Fruit fly (Drosophila melanogaster): ENCODE results near the gene comt.

Gene comt

DNA sequence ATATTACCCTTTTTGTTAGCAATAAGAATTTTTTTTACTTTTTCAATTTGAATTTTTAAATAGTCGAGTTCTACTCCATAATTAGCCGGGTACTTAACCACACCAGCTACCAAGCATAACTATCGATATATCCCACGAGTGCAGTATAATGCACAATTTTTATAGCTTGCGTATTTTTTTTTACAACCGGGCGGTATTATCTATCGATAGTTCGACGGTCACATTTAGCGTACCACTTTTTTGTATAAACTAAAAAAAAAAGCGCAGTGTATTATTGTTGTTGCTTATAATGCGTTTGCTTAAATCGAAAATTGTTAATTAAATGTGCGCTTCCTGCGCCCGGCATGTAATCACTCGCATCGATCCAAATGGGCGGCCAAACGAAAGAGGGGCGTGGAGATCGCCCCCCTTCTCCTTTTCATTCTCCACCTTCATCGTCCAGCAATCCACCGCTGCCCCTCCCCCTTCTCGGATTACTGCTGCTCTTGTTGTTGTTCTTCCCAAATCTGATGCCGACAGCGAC, 29.1 kb downstream of the comt start, which contains the start of gene Remo (continued):
- no peak for TF ChIP-seq CG10959 (GFP tag; IDR thresholded peaks at IDR 0.05)
- TF ChIP-seq CG2116 (GFP tag; optimal IDR thresholded peaks at IDR 0.05) = peak; percentile 81
- peak; percentile 40 for TF ChIP-seq row (GFP tag; IDR thresholded peaks at IDR 0.05)
- TF ChIP-seq CG6654 (GFP tag; optimal IDR thresholded peaks at IDR 0.05) = no peak
- TF ChIP-seq CG10366 (GFP tag; IDR thresholded peaks at IDR 0.05) = no peak
- TF ChIP-seq Opbp (GFP tag; IDR thresholded peaks at IDR 0.05; ENCODE audit: partially characterized antibody) = peak; percentile 76
- TF ChIP-seq CG6791 (GFP tag; IDR thresholded peaks at IDR 0.05; ENCODE audit: partially characterized antibody) = peak; percentile 61; the same call in 1 of the 3 replicates
- TF ChIP-seq Lhr (GFP tag; optimal IDR thresholded peaks at IDR 0.05) = peak; percentile 73
- peak; percentile 62 for TF ChIP-seq CG15479 (GFP tag; optimal IDR thresholded peaks at IDR 0.05)
- TF ChIP-seq Dip3 (GFP tag; optimal IDR thresholded peaks at IDR 0.05) = no peak
- no peak for TF ChIP-seq shn (GFP tag; optimal IDR thresholded peaks at IDR 0.05)
- no peak for TF ChIP-seq CG6254 (GFP tag; optimal IDR thresholded peaks at IDR 0.05)
- peak; percentile 10 for TF ChIP-seq Fer1 (GFP tag; optimal IDR thresholded peaks at IDR 0.05)
- TF ChIP-seq CG11456 (GFP tag; IDR thresholded peaks at IDR 0.05) = no peak
- TF ChIP-seq bowl (GFP tag; IDR thresholded peaks at IDR 0.05) = no peak
- TF ChIP-seq CG11093 (GFP tag; IDR thresholded peaks at IDR 0.05) = no peak
- TF ChIP-seq Hmr (GFP tag; optimal IDR thresholded peaks at IDR 0.05) = no peak
- no peak for TF ChIP-seq CG7987 (GFP tag; optimal IDR thresholded peaks at IDR 0.05)
- no peak for TF ChIP-seq Gug (GFP tag; IDR thresholded peaks at IDR 0.05)
- 0 out of 3 replicates have a peak, but pooled peaks have one; percentile 52 for TF ChIP-seq CG14860 (GFP tag; IDR thresholded peaks at IDR 0.05; ENCODE audit: partially characterized antibody)
- no peak for TF ChIP-seq NfI (GFP tag; optimal IDR thresholded peaks at IDR 0.05)
- TF ChIP-seq CG18011 (GFP tag; optimal IDR thresholded peaks at IDR 0.05) = no peak
- no peak for TF ChIP-seq Ptx1 (GFP tag; IDR thresholded peaks at IDR 0.05)
- no peak for TF ChIP-seq br (optimal IDR thresholded peaks at IDR 0.05)
- TF ChIP-seq ro (GFP tag; IDR thresholded peaks at IDR 0.05) = no peak
- TF ChIP-seq Elba2 (GFP tag; optimal IDR thresholded peaks at IDR 0.05) = peak; percentile 89
- TF ChIP-seq usp (GFP tag; optimal IDR thresholded peaks at IDR 0.05) = no peak
- TF ChIP-seq CG12942 (GFP tag; optimal IDR thresholded peaks at IDR 0.05) = no peak
- no peak for TF ChIP-seq Atf-2 (GFP tag; optimal IDR thresholded peaks at IDR 0.05)
- TF ChIP-seq esg (GFP tag; conservative IDR thresholded peaks at IDR 0.05) = no peak
- no peak for TF ChIP-seq org-1 (GFP tag; optimal IDR thresholded peaks at IDR 0.05)
- no peak for TF ChIP-seq CG7372 (GFP tag; IDR thresholded peaks at IDR 0.05)
- TF ChIP-seq hth (optimal IDR thresholded peaks at IDR 0.05) = no peak
- peak; percentile 57; the same call in 2 of the 3 replicates for TF ChIP-seq HLH4C (GFP tag; IDR thresholded peaks at IDR 0.05; ENCODE audit: partially characterized antibody)
- TF ChIP-seq CG43689 (GFP tag; IDR thresholded peaks at IDR 0.05) = no peak
- peak; percentile 60 for TF ChIP-seq YL-1 (GFP tag; optimal IDR thresholded peaks at IDR 0.05)
- TF ChIP-seq CG9797 (GFP tag; optimal IDR thresholded peaks at IDR 0.05) = peak; percentile 78
- TF ChIP-seq CkIIα-i1 (GFP tag; IDR thresholded peaks at IDR 0.05) = no peak
- TF ChIP-seq fd96Cb (tag; optimal IDR thresholded peaks at IDR 0.05) = no peak
- TF ChIP-seq chm (GFP tag; IDR thresholded peaks at IDR 0.05) = no peak
- no peak for TF ChIP-seq Nf-YB (GFP tag; optimal IDR thresholded peaks at IDR 0.05)
- TF ChIP-seq CG1602 (GFP tag; optimal IDR thresholded peaks at IDR 0.05) = no peak
- TF ChIP-seq E2f2 (GFP tag; IDR thresholded peaks at IDR 0.05) = peak; percentile 86
- no peak for TF ChIP-seq Awh (GFP tag; IDR thresholded peaks at IDR 0.05)
- TF ChIP-seq croc (GFP tag; conservative IDR thresholded peaks at IDR 0.05) = no peak
- TF ChIP-seq CG16815 (GFP tag; optimal IDR thresholded peaks at IDR 0.05) = no peak
- TF ChIP-seq da (GFP tag; optimal IDR thresholded peaks at IDR 0.05) = no peak
- peak; percentile 51 for TF ChIP-seq CG13894 (tag; optimal IDR thresholded peaks at IDR 0.05)
- no peak for TF ChIP-seq CG3281 (GFP tag; optimal IDR thresholded peaks at IDR 0.05)
- TF ChIP-seq Ravus (GFP tag; IDR thresholded peaks at IDR 0.05) = no peak
- peak; percentile 78 for TF ChIP-seq pita (GFP tag; optimal IDR thresholded peaks at IDR 0.05)
- no peak for TF ChIP-seq CG3163 (GFP tag; optimal IDR thresholded peaks at IDR 0.05)
